Worm (Caenorhabditis elegans) whole organism, L4/young adult: ENCODE results near the gene C13A10.2.

Experiments used
- W03F9.2 ChIP-seq: fragments of 150-350 bp; optimal IDR thresholded peaks from 2 replicates; lab custom pipeline; 2014; ENCODE audit warnings: missing biosample characterization, missing genetic modification characterization
- dao-5 ChIP-seq: sonication (generic microtip); optimal IDR thresholded peaks from 2 replicates; lab custom pipeline; 2016; ENCODE audit warnings: missing genotype, missing genetic modification characterization, moderate library complexity, missing compliant biosample characterization
- him-1 ChIP-seq: sonication (generic microtip); optimal IDR thresholded peaks from 2 replicates; lab custom pipeline; 2016; ENCODE audit warnings: missing genotype, missing genetic modification reagents, missing genetic modification characterization, missing compliant biosample characterization

The C13A10.2 gene

DNA sequence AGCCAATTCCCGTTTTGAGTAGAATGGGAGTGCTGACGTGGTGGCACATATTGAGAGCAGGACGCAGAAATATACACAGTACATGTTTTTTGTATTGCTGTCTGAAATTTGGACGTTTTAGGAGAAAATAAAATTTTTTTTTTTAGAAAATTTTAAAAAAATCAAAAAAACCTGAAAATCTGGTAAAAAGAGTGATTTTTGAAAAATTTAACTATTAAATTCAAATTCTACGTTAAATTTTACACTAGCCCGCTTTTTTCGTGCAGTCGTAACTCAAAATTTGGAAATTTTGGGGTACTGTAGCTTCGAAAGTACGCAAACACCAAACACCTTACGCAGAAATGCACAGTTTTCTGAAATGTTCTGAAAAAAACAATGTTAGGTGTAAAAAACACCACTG is at the start of gene C13A10.2:
C13A10.2 (minus strand) TSS at position 101 of the 400 bp plus-strand sequence.
- TF ChIP-seq W03F9.2 (tag; lab: Kevin White, UChicago) (no peak), dao-5 (tag; lab: Kevin White, UChicago) (no peak), him-1 (no peak)

DNA sequence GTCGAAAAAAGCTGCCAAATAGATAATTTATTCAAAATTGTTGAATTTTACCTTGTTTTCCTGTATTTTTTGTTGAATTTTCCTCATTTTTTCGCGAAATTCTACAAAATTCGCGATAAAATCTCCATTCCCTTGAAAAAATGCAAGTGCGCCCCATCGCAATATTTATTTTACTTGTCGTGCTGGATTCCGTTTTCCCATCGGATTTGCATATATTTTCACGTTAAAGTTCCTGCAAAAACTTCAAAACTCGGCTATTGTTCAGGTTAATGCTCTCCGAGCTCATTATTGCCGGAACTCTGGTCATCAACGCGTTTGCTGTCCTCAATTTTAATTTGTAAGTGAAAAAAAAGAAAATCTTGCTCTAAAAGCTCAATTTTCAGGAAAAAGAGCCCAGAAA is 45.3 kb upstream of the C13A10.2 start, which contains the start of the genes Y51H7C.41 and cogc-4:
Y51H7C.41 (plus strand) TSS at position 266 of the 400 bp plus-strand sequence.
cogc-4 (plus strand) TSS at position 386 of the 400 bp plus-strand sequence.
- TF ChIP-seq him-1 (no peak), dao-5 (tag; lab: Kevin White, UChicago) (no peak), W03F9.2 (tag; lab: Kevin White, UChicago) (no peak)

DNA sequence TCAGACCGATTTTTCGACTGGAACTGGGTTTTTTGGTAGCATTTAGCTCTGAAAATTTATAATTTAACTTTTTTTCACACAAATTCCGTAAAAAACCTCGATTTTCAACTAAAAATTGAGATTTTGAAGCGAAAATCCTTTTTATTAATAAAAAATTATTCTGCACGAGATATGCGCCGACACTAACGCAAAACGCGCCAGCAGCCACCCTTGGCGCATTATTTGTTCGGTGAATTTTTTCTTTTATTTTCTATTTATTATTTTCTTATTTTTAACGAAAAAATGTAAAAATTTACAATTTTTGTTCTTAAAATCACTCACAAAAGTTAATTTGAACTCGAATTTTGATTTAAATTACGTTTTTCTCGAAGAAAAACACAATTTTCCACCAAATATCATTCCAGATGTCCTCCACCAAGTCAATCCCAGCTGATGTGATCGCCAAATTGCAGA is 44.4 kb upstream of the C13A10.2 start, which contains the start of gene Y51H7C.7:
Y51H7C.7 (plus strand) TSS at position 403 of the 453 bp plus-strand sequence.
- no peak for TF ChIP-seq W03F9.2 (tag; lab: Kevin White, UChicago)
- TF ChIP-seq dao-5 (tag; lab: Kevin White, UChicago), result no peak
- no peak for TF ChIP-seq him-1

DNA sequence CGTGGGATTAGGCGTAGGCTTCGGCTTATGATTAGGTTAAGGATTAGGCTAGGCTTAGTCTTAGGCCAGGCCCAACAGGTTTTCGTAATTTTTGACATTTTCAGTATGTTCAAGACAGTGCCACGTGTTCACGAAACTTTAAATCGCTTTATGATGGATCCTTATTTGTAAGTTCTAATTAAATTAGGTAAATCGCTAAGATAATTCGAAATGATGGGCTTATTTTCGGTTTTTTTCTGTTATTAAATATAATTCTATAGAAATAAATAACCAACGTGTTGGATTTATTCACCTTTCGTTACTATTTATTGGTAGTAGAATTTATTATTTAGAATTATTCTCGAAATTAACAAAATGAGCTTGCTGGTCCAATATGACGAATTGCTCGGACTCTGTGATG is 43.7 kb upstream of the C13A10.2 start, which contains the start of gene Y51H7C.8:
Y51H7C.8 (plus strand) TSS at position 301 of the 400 bp plus-strand sequence.
- TF ChIP-seq him-1, result no peak
- TF ChIP-seq dao-5 (tag; lab: Kevin White, UChicago), result no peak
- TF ChIP-seq W03F9.2 (tag; lab: Kevin White, UChicago), result no peak

DNA sequence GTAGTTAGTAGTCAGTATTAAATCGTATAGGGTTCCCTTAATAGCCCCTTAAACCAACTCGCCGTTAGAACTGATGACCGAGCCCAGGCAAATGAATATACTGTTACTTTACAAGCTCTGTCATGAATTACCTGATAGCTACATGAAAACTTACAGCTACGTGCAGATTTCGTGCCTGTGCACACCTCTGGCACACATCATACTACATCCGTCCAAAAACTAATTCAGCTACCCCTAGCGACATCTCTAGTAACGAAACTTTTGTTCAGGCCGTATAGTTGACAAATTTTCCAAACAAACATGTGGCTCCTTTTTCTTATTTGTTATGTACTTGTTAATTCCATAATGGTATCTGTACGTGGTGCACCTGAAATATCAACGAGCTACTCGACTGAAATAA is 42.3 kb upstream of the C13A10.2 start, which contains the start of gene F54D12.1:
F54D12.1 (plus strand) TSS at position 301 of the 400 bp plus-strand sequence.
- no peak for TF ChIP-seq dao-5 (tag; lab: Kevin White, UChicago)
- no peak for TF ChIP-seq W03F9.2 (tag; lab: Kevin White, UChicago)
- no peak for TF ChIP-seq him-1

DNA sequence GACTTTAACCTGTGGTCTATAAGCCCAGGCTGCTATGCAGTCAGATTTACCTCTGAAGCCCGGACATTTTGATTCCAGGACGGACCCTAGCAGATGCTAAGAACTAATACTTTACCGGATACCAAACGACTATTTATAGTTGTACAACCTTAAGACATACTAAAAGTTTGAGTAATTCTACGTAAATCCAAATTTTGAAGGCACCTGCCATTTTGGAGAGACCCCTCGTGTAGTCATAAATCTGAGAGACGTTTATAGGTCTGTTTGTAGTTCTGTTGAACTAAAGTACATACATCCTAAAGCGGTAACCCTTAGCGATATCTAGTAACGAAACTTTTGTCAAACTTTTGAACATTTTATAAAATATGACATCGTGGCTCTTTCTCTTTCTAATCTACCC is 40.6 kb upstream of the C13A10.2 start, which contains the start of gene F54D12.2:
F54D12.2 (plus strand) TSS at position 301 of the 400 bp plus-strand sequence.
- TF ChIP-seq him-1 (no peak), dao-5 (tag; lab: Kevin White, UChicago) (no peak), W03F9.2 (tag; lab: Kevin White, UChicago) (no peak)

DNA sequence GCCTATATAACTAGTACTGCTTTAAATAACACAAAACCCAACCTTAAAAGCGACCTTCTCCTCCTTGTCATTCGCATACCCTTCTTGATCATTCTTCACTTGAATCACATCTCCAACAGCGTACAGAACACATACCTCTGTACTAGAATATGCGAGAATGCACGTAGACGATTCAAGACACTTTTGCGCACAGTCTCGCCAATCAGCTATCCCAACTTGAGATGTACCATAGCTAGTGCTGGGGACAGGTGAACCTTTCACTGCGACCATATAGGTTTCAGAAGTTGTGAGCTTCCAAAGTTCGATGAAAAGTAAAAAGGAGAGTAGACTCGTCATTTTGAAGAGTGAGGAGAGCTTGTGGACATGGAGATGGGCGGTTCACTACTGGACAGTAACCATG is 39.9 kb upstream of the C13A10.2 start, which contains the start of gene F54D12.8:
F54D12.8 (minus strand) TSS at position 336 of the 400 bp plus-strand sequence.
- TF ChIP-seq dao-5 (tag; lab: Kevin White, UChicago) (no peak), W03F9.2 (tag; lab: Kevin White, UChicago) (no peak), him-1 (no peak)

DNA sequence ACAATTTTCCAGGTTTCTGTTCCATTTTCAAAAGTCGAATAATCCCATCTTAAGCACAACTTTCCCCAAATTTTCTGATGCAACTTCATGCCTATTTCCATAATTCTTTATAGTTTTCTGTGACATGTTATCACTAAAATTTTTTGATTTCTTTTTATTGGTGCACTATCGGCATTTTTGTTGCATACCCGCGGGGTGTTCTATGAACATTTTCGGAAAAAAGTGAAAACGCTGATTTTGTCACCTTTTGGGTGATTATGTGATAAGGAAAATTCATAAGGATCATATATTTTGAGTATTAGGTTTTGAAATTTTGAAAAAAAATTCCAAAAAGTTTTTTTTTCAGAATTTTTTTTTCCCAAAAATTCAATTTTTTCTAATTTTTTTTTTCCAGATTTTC is 28.7 kb upstream of the C13A10.2 start, which contains the start of gene aat-7:
aat-7 (plus strand) TSS at position 393 of the 400 bp plus-strand sequence.
- no peak for TF ChIP-seq dao-5 (tag; lab: Kevin White, UChicago)
- TF ChIP-seq him-1, result no peak
- TF ChIP-seq W03F9.2 (tag; lab: Kevin White, UChicago), result no peak

DNA sequence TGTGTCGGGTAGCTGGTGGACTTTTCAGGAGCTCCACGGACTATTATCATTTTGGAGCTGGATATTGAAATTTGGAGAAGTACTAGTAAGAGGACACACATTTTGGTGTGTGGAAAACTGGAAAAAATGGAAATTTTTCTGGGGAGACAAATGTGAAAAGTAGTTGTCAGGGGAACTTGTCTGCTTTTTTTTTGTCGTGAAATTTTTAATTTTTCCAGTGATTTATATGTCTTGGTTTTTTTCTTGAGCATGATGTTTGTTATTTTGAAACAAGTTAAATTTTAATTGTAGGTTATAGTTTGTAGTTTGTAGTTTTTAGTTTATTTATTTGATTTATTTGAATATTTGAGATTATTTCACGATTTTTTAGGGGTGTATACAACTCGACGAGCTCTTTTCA is 27.5 kb upstream of the C13A10.2 start, which contains the start of gene F54D12.7:
F54D12.7 (minus strand) TSS at position 101 of the 400 bp plus-strand sequence.
- no peak for TF ChIP-seq dao-5 (tag; lab: Kevin White, UChicago)
- TF ChIP-seq him-1, result no peak
- TF ChIP-seq W03F9.2 (tag; lab: Kevin White, UChicago), result no peak

DNA sequence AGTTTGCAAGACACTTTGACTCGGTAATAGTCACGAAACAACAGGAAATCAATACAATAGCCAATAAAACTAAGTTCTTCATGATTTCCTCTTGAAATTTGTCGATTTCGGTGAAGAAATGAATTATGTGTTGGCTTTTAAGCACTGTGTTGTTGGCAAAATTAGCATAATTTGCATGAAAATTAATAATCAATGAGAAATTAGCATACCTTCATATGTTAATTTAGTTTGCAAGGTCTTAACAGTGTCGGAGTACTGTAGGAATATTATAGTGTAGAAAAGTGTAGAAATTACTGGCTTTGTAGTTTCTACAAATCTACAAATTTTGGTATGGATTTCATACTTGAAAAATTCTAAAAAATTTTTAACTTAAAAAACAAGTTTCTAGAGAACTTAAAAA is 23.8 kb upstream of the C13A10.2 start, which contains the start of gene F54D12.9:
F54D12.9 (minus strand) TSS at position 101 of the 400 bp plus-strand sequence.
- TF ChIP-seq W03F9.2 (tag; lab: Kevin White, UChicago) (no peak), him-1 (no peak)

DNA sequence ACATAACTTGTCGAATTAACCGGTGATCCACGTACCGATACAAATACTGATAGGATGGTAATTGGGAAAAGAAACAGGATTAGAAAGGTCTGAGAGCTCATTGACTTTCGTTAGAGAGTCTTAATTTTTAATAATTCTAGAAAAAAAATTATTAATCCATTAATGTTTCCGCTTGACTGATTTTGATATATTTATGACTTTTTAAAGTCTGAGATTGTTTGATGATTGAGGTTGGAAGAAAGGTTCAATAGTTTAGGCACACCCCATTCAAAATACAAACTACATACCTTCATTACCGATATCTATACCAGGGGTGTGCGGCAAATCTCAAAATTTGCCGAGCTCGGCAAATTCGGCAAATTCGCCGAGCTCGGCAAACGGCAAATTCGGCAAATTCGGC is 20.5 kb upstream of the C13A10.2 start, which contains the start of gene F54D12.10:
F54D12.10 (minus strand) TSS at position 101 of the 400 bp plus-strand sequence.
- TF ChIP-seq him-1, result no peak
- no peak for TF ChIP-seq dao-5 (tag; lab: Kevin White, UChicago)
- TF ChIP-seq W03F9.2 (tag; lab: Kevin White, UChicago), result no peak

DNA sequence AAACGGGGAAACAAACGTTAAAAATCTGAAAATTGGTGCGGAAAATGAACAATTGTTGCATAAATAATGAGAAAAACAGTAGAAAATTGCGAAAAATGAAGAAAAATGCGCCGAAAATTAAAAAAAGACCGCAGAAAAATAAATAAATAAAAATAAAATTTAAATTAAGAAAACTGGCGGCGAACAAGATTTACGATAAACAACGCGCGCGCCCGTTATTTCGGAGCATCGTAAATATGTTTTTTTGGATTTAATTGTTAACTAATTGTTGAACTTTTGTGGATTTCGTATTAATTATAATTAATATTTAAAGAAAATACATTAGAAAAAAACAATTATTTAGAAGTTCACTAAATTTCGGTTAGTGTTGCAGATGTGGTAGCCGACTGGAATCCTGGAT is 19.0 kb upstream of the C13A10.2 start:
- no peak for TF ChIP-seq him-1
- no peak for TF ChIP-seq W03F9.2 (tag; lab: Kevin White, UChicago)

DNA sequence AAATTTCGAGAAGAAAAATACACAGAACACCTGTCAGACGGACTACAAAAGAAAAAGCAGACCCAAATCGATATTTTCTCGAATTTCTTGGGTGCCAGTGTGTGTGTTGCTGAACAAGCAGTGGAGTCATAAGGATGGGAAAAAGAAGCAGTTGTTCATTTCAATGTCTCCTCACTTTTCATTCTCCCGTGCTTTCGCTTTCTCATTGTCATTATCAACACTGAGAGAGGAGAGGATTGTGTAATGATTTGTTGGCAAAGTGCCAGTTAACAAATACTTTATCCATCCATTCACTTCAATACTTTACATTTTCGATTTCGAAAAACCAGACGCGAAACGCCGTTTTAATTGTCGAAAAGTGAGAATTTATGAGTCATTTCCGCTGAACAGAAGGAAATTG is 17.8 kb upstream of the C13A10.2 start:
- TF ChIP-seq dao-5 (tag; lab: Kevin White, UChicago), result no peak
- no peak for TF ChIP-seq W03F9.2 (tag; lab: Kevin White, UChicago)
- no peak for TF ChIP-seq him-1

DNA sequence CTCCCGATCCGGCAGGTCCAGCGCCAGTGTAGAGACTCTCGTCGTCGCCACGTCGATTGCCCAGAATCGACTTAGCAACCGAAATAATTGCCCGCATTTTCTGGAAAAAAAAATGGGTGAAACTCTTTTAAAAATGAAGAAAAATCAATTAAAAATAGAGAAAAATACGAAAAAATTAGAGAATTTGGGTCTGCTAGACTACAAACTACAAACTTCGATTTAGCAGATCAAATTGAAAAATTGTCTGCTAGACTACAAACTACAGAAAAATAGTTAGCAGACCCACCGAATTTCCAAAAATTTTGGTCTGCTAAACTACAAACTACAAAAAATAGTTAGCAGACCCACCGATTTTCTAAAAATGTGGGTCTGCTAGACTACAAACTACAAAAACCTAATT is 17.1 kb upstream of the C13A10.2 start, which contains the start of gene rog-1:
rog-1 (minus strand) TSS at position 101 of the 400 bp plus-strand sequence.
- TF ChIP-seq dao-5 (tag; lab: Kevin White, UChicago), result no peak
- TF ChIP-seq him-1, result no peak
- no peak for TF ChIP-seq W03F9.2 (tag; lab: Kevin White, UChicago)
